Fruit fly (Drosophila melanogaster) whole organism, wandering third instar larva: ENCODE data around the gene Sodh2.

Experiments used
- CG9705 ChIP-seq: fragments of 200-800 bp; sonication (Bioruptor generic); optimal IDR thresholded peaks from 2 replicates; lab custom pipeline; 2018; ENCODE audit warnings: missing biosample characterization, mild to moderate bottlenecking, missing genetic modification characterization
- GATAd ChIP-seq: sonication (Bioruptor generic); optimal IDR thresholded peaks from 2 replicates; lab custom pipeline; 2016; ENCODE audit warnings: missing biosample characterization, missing genetic modification characterization
- HLH106 ChIP-seq: fragments of 200-800 bp; optimal IDR thresholded peaks from 3 replicates; lab custom pipeline; 2019; ENCODE audit warnings: missing biosample characterization, mild to moderate bottlenecking, missing genetic modification characterization, moderate library complexity
- Hr78 ChIP-seq: fragments of >200 bp; optimal IDR thresholded peaks from 2 replicates; lab custom pipeline; 2017; ENCODE audit warnings: missing biosample characterization, missing genetic modification characterization
- Hr83 ChIP-seq: fragments of 200-300 bp; sonication (Bioruptor generic); optimal IDR thresholded peaks from 2 replicates; lab custom pipeline; 2016; ENCODE audit warnings: missing biosample characterization, mild to moderate bottlenecking, missing genetic modification characterization, moderate library complexity; ENCODE audit not compliant: poor library complexity, severe bottlenecking
- Myc ChIP-seq: fragments of >200 bp; optimal IDR thresholded peaks from 2 replicates; lab custom pipeline; 2017
- N ChIP-seq: fragments of >200 bp; optimal IDR thresholded peaks from 2 replicates; lab custom pipeline; 2018; ENCODE audit warnings: missing biosample characterization, missing external identifiers, missing genetic modification characterization
- OdsH ChIP-seq: fragments of 200-800 bp; sonication (Bioruptor generic); optimal IDR thresholded peaks from 2 replicates; lab custom pipeline; 2016; ENCODE audit warnings: missing biosample characterization, mild to moderate bottlenecking, missing genetic modification characterization
- Rel ChIP-seq, 2 experiments: fragments of 200-800 bp; sonication (Bioruptor generic) in 1 of 2; optimal IDR thresholded peaks; 2 replicates in 1 of 2; 3 replicates in 1 of 2; lab custom pipeline; 2016 to 2019; ENCODE audit warnings: mild to moderate bottlenecking in 2 of 2, missing biosample characterization in 2 of 2, missing genetic modification characterization in 2 of 2, moderate library complexity in 1 of 2
- Vsx2 ChIP-seq: fragments of 200-300, 225-300 bp; sonication (Bioruptor generic); optimal IDR thresholded peaks from 2 replicates; lab custom pipeline; 2018; ENCODE audit warnings: missing biosample characterization, missing genetic modification characterization; ENCODE audit not compliant: partially characterized antibody
- psq ChIP-seq: fragments of 200-800 bp; sonication (Bioruptor generic); optimal IDR thresholded peaks from 3 replicates; lab custom pipeline; 2017; ENCODE audit warnings: missing biosample characterization, mild to moderate bottlenecking, missing genetic modification characterization, moderate library complexity
- rgr ChIP-seq: fragments of 200-800 bp; sonication (Bioruptor generic); optimal IDR thresholded peaks from 3 replicates; lab custom pipeline; 2016; ENCODE audit warnings: missing biosample characterization, mild to moderate bottlenecking, missing genetic modification characterization
- sv ChIP-seq: fragments of 200-800 bp; sonication (Bioruptor generic); optimal IDR thresholded peaks from 3 replicates; lab custom pipeline; 2016; ENCODE audit warnings: missing biosample characterization, missing genetic modification characterization
- tai ChIP-seq: sonication (Bioruptor generic); optimal IDR thresholded peaks from 2 replicates; lab custom pipeline; 2016; ENCODE audit warnings: missing biosample characterization, missing genetic modification characterization

DNA sequence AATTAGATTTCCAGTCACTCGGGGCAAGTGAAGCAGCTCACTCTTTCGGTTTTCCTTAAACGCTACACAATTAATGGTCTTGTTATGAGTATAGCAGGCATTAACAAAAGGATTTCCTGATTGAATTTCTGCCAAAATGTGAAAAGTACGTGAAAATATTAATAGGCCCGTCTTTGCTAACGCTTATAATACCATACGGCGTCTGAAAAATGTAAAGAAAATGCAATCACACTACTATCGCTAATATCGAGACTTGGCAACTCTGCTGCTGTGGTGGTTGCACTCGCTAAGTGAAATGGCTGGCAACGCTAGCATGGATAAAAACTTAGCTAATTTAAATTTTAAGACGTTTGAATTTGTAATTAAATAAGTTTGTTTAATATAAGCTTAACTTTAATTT is 17.1 kb downstream of the Sodh2 start, which contains the start of gene CG6621:
- TF ChIP-seq OdsH (GFP tag; lab: Kevin White, UChicago) (no peak), tai (GFP tag; lab: Kevin White, UChicago) (no peak), N (GFP tag; lab: Kevin White, UChicago) (no peak), Vsx2 (GFP tag; lab: Kevin White, UChicago) (peak; percentile 44), psq (GFP tag; lab: Kevin White, UChicago) (no peak), sv (GFP tag; lab: Kevin White, UChicago) (no peak), GATAd (GFP tag; lab: Kevin White, UChicago) (no peak), Myc (lab: Kevin White, UChicago) (no peak), rgr (no peak), Hr78 (GFP tag; lab: Kevin White, UChicago) (no peak), HLH106 (tag; lab: Kevin White, UChicago) (peak; percentile 10), Hr83 (no peak), Rel (GFP tag; optimal IDR thresholded peaks at IDR 0.05; lab: Kevin White, UChicago) (no peak), Rel (tag; optimal IDR thresholded peaks at IDR 0.05; lab: Kevin White, UChicago) (peak; percentile 63), CG9705 (no peak)
